Worm (Caenorhabditis elegans): ENCODE data around the gene C50C3.12.

Gene C50C3.12

ce11 chrIII:8137777-8138176, 38.6 kb upstream of the C50C3.12 start, which contains the start of gene hsp-12.2:
TSS of gene hsp-12.2 (plus strand) at chrIII:8138077.
- no peak for TF ChIP-seq ceh-31 (tag; optimal IDR thresholded peaks at IDR 0.05)
- TF ChIP-seq T23F11.4 (GFP tag; optimal IDR thresholded peaks at IDR 0.05): no peak
- TF ChIP-seq C08G9.2 (tag; optimal IDR thresholded peaks at IDR 0.05): no peak
- no peak for TF ChIP-seq sox-4 (tag; optimal IDR thresholded peaks at IDR 0.05)
- no peak for TF ChIP-seq C38D4.7 (GFP tag; optimal IDR thresholded peaks at IDR 0.05)
- TF ChIP-seq lin-11 (tag; optimal IDR thresholded peaks at IDR 0.05): no peak
- TF ChIP-seq pag-3 (tag; optimal IDR thresholded peaks at IDR 0.05; ENCODE audit: borderline replicate concordance): no peak
- no peak for TF ChIP-seq mec-3 (tag; optimal IDR thresholded peaks at IDR 0.05; ENCODE audit: borderline replicate concordance)
- TF ChIP-seq pax-1 (tag; optimal IDR thresholded peaks at IDR 0.05): no peak
- no peak for TF ChIP-seq tbx-2 (tag; optimal IDR thresholded peaks at IDR 0.05)
- TF ChIP-seq pros-1 (tag; optimal IDR thresholded peaks at IDR 0.05): no peak
- no peak for TF ChIP-seq fkh-10 (GFP tag; optimal IDR thresholded peaks at IDR 0.05)
- no peak for TF ChIP-seq madf-2 (tag; optimal IDR thresholded peaks at IDR 0.05)
- TF ChIP-seq pat-9 (tag; optimal IDR thresholded peaks at IDR 0.05): no peak
- no peak for TF ChIP-seq ceh-45 (GFP tag; IDR thresholded peaks at IDR 0.05)
- TF ChIP-seq lim-6 (tag; optimal IDR thresholded peaks at IDR 0.05): no peak
- no peak for TF ChIP-seq fkh-6 (tag; optimal IDR thresholded peaks at IDR 0.05)
- no peak for TF ChIP-seq eyg-1 (tag; optimal IDR thresholded peaks at IDR 0.05)

- TF ChIP-seq hlh-30 (tag; optimal IDR thresholded peaks at IDR 0.05; ENCODE audit: insufficient read depth) (no peak), sox-4 (tag; optimal IDR thresholded peaks at IDR 0.05) (no peak), ceh-31 (tag; optimal IDR thresholded peaks at IDR 0.05) (no peak), unc-86 (tag; optimal IDR thresholded peaks at IDR 0.05) (no peak), ceh-19 (GFP tag; optimal IDR thresholded peaks at IDR 0.05) (no peak), ceh-6 (GFP tag; optimal IDR thresholded peaks at IDR 0.05) (no peak), ceh-24 (tag; optimal IDR thresholded peaks at IDR 0.05) (no peak), F13H6.1 (tag; optimal IDR thresholded peaks at IDR 0.05) (no peak), ceh-18 (tag; optimal IDR thresholded peaks at IDR 0.05) (no peak), pat-9 (tag; optimal IDR thresholded peaks at IDR 0.05) (no peak), ceh-2 (tag; optimal IDR thresholded peaks at IDR 0.05) (no peak), K02D7.2 (tag; optimal IDR thresholded peaks at IDR 0.05) (no peak), C38D4.7 (GFP tag; optimal IDR thresholded peaks at IDR 0.05) (no peak), hlh-8 (tag; optimal IDR thresholded peaks at IDR 0.05) (no peak)
Measured at ce11 chrIII:8142217-8142616, 34.1 kb upstream of the C50C3.12 start.

- TF ChIP-seq ceh-24 (tag; optimal IDR thresholded peaks at IDR 0.05) (no peak), nhr-232 (tag; optimal IDR thresholded peaks at IDR 0.05) (no peak), ceh-9 (tag; optimal IDR thresholded peaks at IDR 0.05) (no peak), ceh-14 (tag; optimal IDR thresholded peaks at IDR 0.05) (peak; percentile 2), ceh-31 (tag; optimal IDR thresholded peaks at IDR 0.05) (peak; percentile 95), ceh-2 (tag; optimal IDR thresholded peaks at IDR 0.05) (peak; percentile 94), sox-4 (tag; optimal IDR thresholded peaks at IDR 0.05) (no peak), hlh-8 (tag; optimal IDR thresholded peaks at IDR 0.05) (peak; percentile 81), elt-4 (tag; optimal IDR thresholded peaks at IDR 0.05) (no peak), elt-2 (tag; optimal IDR thresholded peaks at IDR 0.05) (peak; percentile 85), gmeb-2 (tag; optimal IDR thresholded peaks at IDR 0.05) (no peak), pha-4 (tag; optimal IDR thresholded peaks at IDR 0.05) (no peak), unc-55 (GFP tag; optimal IDR thresholded peaks at IDR 0.05) (no peak), ceh-19 (GFP tag; optimal IDR thresholded peaks at IDR 0.05) (no peak), tbx-2 (tag; optimal IDR thresholded peaks at IDR 0.05) (peak; percentile 95), syd-9 (tag; optimal IDR thresholded peaks at IDR 0.05) (no peak), ceh-45 (GFP tag; IDR thresholded peaks at IDR 0.05) (no peak), sox-2 (GFP tag; IDR thresholded peaks at IDR 0.05) (no peak), dmd-4 (tag; optimal IDR thresholded peaks at IDR 0.05; ENCODE audit: borderline replicate concordance) (no peak), unc-3 (GFP tag; conservative IDR thresholded peaks at IDR 0.05) (no peak), unc-3 (tag; optimal IDR thresholded peaks at IDR 0.05) (no peak), hlh-13 (GFP tag; optimal IDR thresholded peaks at IDR 0.05) (no peak), pag-3 (tag; optimal IDR thresholded peaks at IDR 0.05; ENCODE audit: borderline replicate concordance) (no peak), pat-9 (tag; optimal IDR thresholded peaks at IDR 0.05) (no peak), eyg-1 (tag; optimal IDR thresholded peaks at IDR 0.05) (no peak), pha-2 (tag; optimal IDR thresholded peaks at IDR 0.05) (no peak), fkh-10 (GFP tag; optimal IDR thresholded peaks at IDR 0.05) (no peak), madf-2 (tag; optimal IDR thresholded peaks at IDR 0.05) (no peak), ztf-16 (tag; optimal IDR thresholded peaks at IDR 0.05) (peak; percentile 30), hlh-15 (tag; optimal IDR thresholded peaks at IDR 0.05) (peak; percentile 2), ttx-3 (tag; optimal IDR thresholded peaks at IDR 0.05) (no peak), Y22D7AL.16 (tag; optimal IDR thresholded peaks at IDR 0.05) (no peak), ahr-1 (tag; optimal IDR thresholded peaks at IDR 0.05) (peak; percentile 56)
Measured at ce11 chrIII:8144574-8145065, 31.7 kb upstream of the C50C3.12 start, which contains the start of the genes C14B9.8 and mrpl-18. TSS of gene C14B9.8 (minus strand) at chrIII:8144629. TSS of gene mrpl-18 (plus strand) at chrIII:8145015.

Data from whole organism, late embryonic.